Fruit fly (Drosophila melanogaster) whole organism, embryonic: ENCODE measurements around the gene Pcyt1.
A peak's percentile ranks its signal among the peaks of the same experiment; 100 is the strongest.

Source experiments
- Adf1 ChIP-seq: fragments of 200-800 bp; sonication (Bioruptor generic); IDR thresholded peaks from 2 replicates; pipeline ENCODE4 v1.3.6; 2022; ENCODE audit warnings: missing biosample characterization, missing genetic modification characterization
- Atf6 ChIP-seq: fragments of 200-800 bp; sonication (Bioruptor generic); IDR thresholded peaks from 2 replicates; pipeline ENCODE4 v1.3.6; 2022; ENCODE audit warnings: missing biosample characterization, missing genetic modification characterization
- Bgb ChIP-seq: fragments of 200-800 bp; sonication (Bioruptor generic); IDR thresholded peaks from 2 replicates; pipeline ENCODE4 v1.3.6; 2022; ENCODE audit warnings: missing biosample characterization, missing genetic modification characterization; ENCODE audit not compliant: partially characterized antibody
- Blimp-1 ChIP-seq: fragments of 200-800 bp; sonication (Bioruptor generic); optimal IDR thresholded peaks from 3 replicates; lab custom pipeline; 2018; ENCODE audit warnings: missing biosample characterization, missing genetic modification characterization, mild to moderate bottlenecking, moderate library complexity, missing genetic modification reagents
- CG10462 ChIP-seq: fragments of 200-800 bp; sonication (Bioruptor generic); optimal IDR thresholded peaks from 2 replicates; lab custom pipeline; 2016; ENCODE audit warnings: missing biosample characterization, missing genetic modification characterization
- CG11085 ChIP-seq: fragments of 200-800 bp; sonication (Bioruptor generic); IDR thresholded peaks from 2 replicates; pipeline ENCODE4 v1.3.6; 2022; ENCODE audit warnings: missing biosample characterization, missing genetic modification characterization
- CG11560 ChIP-seq: fragments of 200-800 bp; sonication (Bioruptor generic); IDR thresholded peaks from 3 replicates; pipeline ENCODE4 v1.3.6; 2022; ENCODE audit warnings: missing biosample characterization, missing genetic modification characterization
- CG13775 ChIP-seq: fragments of 200-800 bp; sonication (Bioruptor generic); optimal IDR thresholded peaks from 3 replicates; lab custom pipeline; 2017; ENCODE audit warnings: missing biosample characterization, mild to moderate bottlenecking, missing genetic modification characterization
- CG15073 ChIP-seq: fragments of 200-800 bp; sonication (Bioruptor generic); optimal IDR thresholded peaks from 2 replicates; lab custom pipeline; 2016; ENCODE audit warnings: missing biosample characterization, missing genetic modification characterization
- CG15514 ChIP-seq: fragments of 200-800 bp; sonication (Bioruptor generic); optimal IDR thresholded peaks from 3 replicates; lab custom pipeline; 2017; ENCODE audit warnings: missing biosample characterization, missing genetic modification characterization, mild to moderate bottlenecking, moderate library complexity, missing genetic modification reagents
- CG17385 ChIP-seq: fragments of 200-800 bp; sonication (Bioruptor generic); optimal IDR thresholded peaks from 3 replicates; lab custom pipeline; 2018; ENCODE audit warnings: missing biosample characterization, mild to moderate bottlenecking, missing genetic modification characterization
- CG18476 ChIP-seq: fragments of 200-800 bp; sonication (Bioruptor generic); optimal IDR thresholded peaks from 2 replicates; lab custom pipeline; 2016; ENCODE audit warnings: missing biosample characterization, mild to moderate bottlenecking, missing genetic modification characterization
- CG18619 ChIP-seq: fragments of 200-800 bp; sonication (Bioruptor generic); optimal IDR thresholded peaks from 3 replicates; lab custom pipeline; 2017; ENCODE audit warnings: missing biosample characterization, mild to moderate bottlenecking, missing genetic modification characterization
- CG2129 ChIP-seq: fragments of 200-800 bp; sonication (Bioruptor generic); IDR thresholded peaks from 2 replicates; pipeline ENCODE4 v1.3.6; 2022; ENCODE audit warnings: missing biosample characterization, missing genetic modification characterization; ENCODE audit not compliant: partially characterized antibody
- CG2889 ChIP-seq: fragments of 200-800 bp; sonication (Bioruptor generic); IDR thresholded peaks from 3 replicates; pipeline ENCODE4 v1.3.6; 2022; ENCODE audit warnings: missing biosample characterization, missing genetic modification characterization
- CG3838 ChIP-seq: fragments of 200-800 bp; sonication (Bioruptor generic); optimal IDR thresholded peaks from 3 replicates; lab custom pipeline; 2016; ENCODE audit warnings: missing biosample characterization, missing genetic modification characterization
- CG4282 ChIP-seq: fragments of 200-800 bp; sonication (Bioruptor generic); optimal IDR thresholded peaks from 2 replicates; lab custom pipeline; 2016; ENCODE audit warnings: missing biosample characterization, missing genetic modification characterization
- CG5180 ChIP-seq: fragments of 200-800 bp; sonication (Bioruptor generic); optimal IDR thresholded peaks from 3 replicates; lab custom pipeline; 2017; ENCODE audit warnings: missing biosample characterization, missing genetic modification characterization, mild to moderate bottlenecking, moderate library complexity, missing genetic modification reagents
- CG6813 ChIP-seq: fragments of 200-800 bp; sonication (Bioruptor generic); optimal IDR thresholded peaks from 2 replicates; lab custom pipeline; 2017; ENCODE audit warnings: missing biosample characterization, missing genetic modification characterization, mild to moderate bottlenecking, moderate library complexity, missing genetic modification reagents
- CG8359 ChIP-seq: fragments of 200-800 bp; sonication (Bioruptor generic); optimal IDR thresholded peaks from 2 replicates; lab custom pipeline; 2017; ENCODE audit warnings: missing biosample characterization, mild to moderate bottlenecking, missing genetic modification characterization, borderline replicate concordance
- CG8478 ChIP-seq: fragments of >200 bp; optimal IDR thresholded peaks from 2 replicates; lab custom pipeline; 2018
- CG9437 ChIP-seq: fragments of 200-800 bp; sonication (Bioruptor generic); optimal IDR thresholded peaks from 2 replicates; lab custom pipeline; 2018; ENCODE audit warnings: missing biosample characterization, mild to moderate bottlenecking, missing genetic modification characterization
- Dip3 ChIP-seq: fragments of 200-800 bp; sonication (Bioruptor generic); optimal IDR thresholded peaks from 3 replicates; lab custom pipeline; 2016; ENCODE audit warnings: missing biosample characterization, missing genetic modification characterization
- Fer1 ChIP-seq: fragments of 200-800 bp; sonication (Bioruptor generic); optimal IDR thresholded peaks from 2 replicates; lab custom pipeline; 2017; ENCODE audit warnings: missing biosample characterization, mild to moderate bottlenecking, missing genetic modification characterization
- Gsc ChIP-seq: fragments of 200-800 bp; sonication (Bioruptor generic); IDR thresholded peaks from 2 replicates; pipeline ENCODE4 v1.3.6; 2022; ENCODE audit warnings: missing biosample characterization, missing genetic modification characterization
- HLH3B ChIP-seq: fragments of 200-800 bp; sonication (Bioruptor generic); IDR thresholded peaks from 2 replicates; pipeline ENCODE4 v1.3.6; 2022; ENCODE audit warnings: missing biosample characterization, missing genetic modification characterization
- Hey ChIP-seq: fragments of 200-800 bp; sonication (Bioruptor generic); optimal IDR thresholded peaks from 3 replicates; lab custom pipeline; 2018; ENCODE audit warnings: missing biosample characterization, mild to moderate bottlenecking, missing genetic modification characterization
- Opbp ChIP-seq: fragments of 200-800 bp; sonication (Bioruptor generic); IDR thresholded peaks from 3 replicates; pipeline ENCODE4 v1.3.6; 2022; ENCODE audit warnings: missing biosample characterization, missing genetic modification characterization; ENCODE audit not compliant: partially characterized antibody
- Optix ChIP-seq: fragments of 200-800 bp; sonication (Bioruptor generic); IDR thresholded peaks from 3 replicates; pipeline ENCODE4 v1.3.6; 2022; ENCODE audit warnings: missing biosample characterization, missing genetic modification characterization
- Pdp1 ChIP-seq, 2 experiments: fragments of 200-800 bp; sonication (Bioruptor generic); optimal IDR thresholded peaks; 3 replicates each; lab custom pipeline; 2016; ENCODE audit warnings: missing biosample characterization in 2 of 2, missing genetic modification characterization in 2 of 2, mild to moderate bottlenecking in 1 of 2, moderate library complexity in 1 of 2
- Usf ChIP-seq: fragments of 200-800 bp; sonication (Bioruptor generic); optimal IDR thresholded peaks from 2 replicates; lab custom pipeline; 2017; ENCODE audit warnings: missing genotype, missing biosample characterization, missing genetic modification characterization
- btn ChIP-seq: fragments of 200-800 bp; sonication (Bioruptor generic); optimal IDR thresholded peaks from 2 replicates; lab custom pipeline; 2016; ENCODE audit warnings: missing biosample characterization, missing genetic modification characterization
- croc ChIP-seq: fragments of 200-800 bp; sonication (Bioruptor generic); conservative IDR thresholded peaks from 3 replicates; pipeline ENCODE4 v1.3.6; 2022; ENCODE audit warnings: missing biosample characterization, missing genetic modification characterization
- eve ChIP-seq, 2 experiments: fragments of >200 bp; optimal IDR thresholded peaks; 2 replicates each; lab custom pipeline; 2017; ENCODE audit warnings: missing biosample characterization in 2 of 2, missing genetic modification characterization in 2 of 2
- ewg ChIP-seq: fragments of 200-800 bp; sonication (Bioruptor generic); optimal IDR thresholded peaks from 3 replicates; lab custom pipeline; 2017; ENCODE audit warnings: mild to moderate bottlenecking, missing biosample characterization, missing genetic modification reagents, missing genetic modification characterization
- ftz-f1 ChIP-seq: fragments of 200-800 bp; sonication (Bioruptor generic); optimal IDR thresholded peaks from 2 replicates; lab custom pipeline; 2016; ENCODE audit warnings: missing biosample characterization, missing genetic modification characterization
- h ChIP-seq: fragments of >200 bp; optimal IDR thresholded peaks from 2 replicates; lab custom pipeline; 2017
- hbn ChIP-seq: fragments of 200-800 bp; sonication (Bioruptor generic); IDR thresholded peaks from 2 replicates; pipeline ENCODE4 v1.3.6; 2022; ENCODE audit warnings: missing biosample characterization, missing genetic modification characterization; ENCODE audit not compliant: partially characterized antibody
- ind ChIP-seq: fragments of 200-800 bp; sonication (Bioruptor generic); optimal IDR thresholded peaks from 3 replicates; lab custom pipeline; 2016; ENCODE audit warnings: missing biosample characterization, missing genetic modification characterization
- inv ChIP-seq: fragments of 200-800 bp; sonication (Bioruptor generic); IDR thresholded peaks from 2 replicates; pipeline ENCODE4 v1.3.6; 2022; ENCODE audit warnings: missing biosample characterization, missing genetic modification characterization; ENCODE audit not compliant: partially characterized antibody
- kay ChIP-seq: fragments of 200-800 bp; sonication (Bioruptor generic); optimal IDR thresholded peaks from 2 replicates; lab custom pipeline; 2016; ENCODE audit warnings: missing biosample characterization, missing genetic modification characterization
- mirr ChIP-seq: fragments of 200-800 bp; sonication (Bioruptor generic); optimal IDR thresholded peaks from 3 replicates; lab custom pipeline; 2018; ENCODE audit warnings: missing biosample characterization, mild to moderate bottlenecking, missing genetic modification characterization
- sqz ChIP-seq: fragments of 200-800 bp; sonication (Bioruptor generic); optimal IDR thresholded peaks from 3 replicates; lab custom pipeline; 2018; ENCODE audit warnings: missing biosample characterization, mild to moderate bottlenecking, missing genetic modification characterization
- stc ChIP-seq: fragments of 200-800 bp; sonication (Bioruptor generic); IDR thresholded peaks from 2 replicates; pipeline ENCODE4 v1.3.6; 2022; ENCODE audit warnings: missing biosample characterization, missing genetic modification characterization
- sug ChIP-seq: fragments of 200-800 bp; optimal IDR thresholded peaks from 2 replicates; lab custom pipeline; 2019; ENCODE audit warnings: missing biosample characterization, mild to moderate bottlenecking, missing genetic modification characterization, moderate library complexity
- tna ChIP-seq: fragments of 200-800 bp; sonication (Bioruptor generic); IDR thresholded peaks from 2 replicates; pipeline ENCODE4 v1.3.6; 2022; ENCODE audit warnings: missing biosample characterization, missing genetic modification characterization; ENCODE audit not compliant: partially characterized antibody
- usp ChIP-seq: fragments of >200 bp; optimal IDR thresholded peaks from 2 replicates; lab custom pipeline; 2017; ENCODE audit warnings: missing biosample characterization, missing genetic modification characterization
- z ChIP-seq: fragments of 200-800 bp; sonication (Bioruptor generic); IDR thresholded peaks from 3 replicates; pipeline ENCODE4 v1.3.6; 2022; ENCODE audit warnings: missing biosample characterization, missing genetic modification characterization

Gene Pcyt1

DNA sequence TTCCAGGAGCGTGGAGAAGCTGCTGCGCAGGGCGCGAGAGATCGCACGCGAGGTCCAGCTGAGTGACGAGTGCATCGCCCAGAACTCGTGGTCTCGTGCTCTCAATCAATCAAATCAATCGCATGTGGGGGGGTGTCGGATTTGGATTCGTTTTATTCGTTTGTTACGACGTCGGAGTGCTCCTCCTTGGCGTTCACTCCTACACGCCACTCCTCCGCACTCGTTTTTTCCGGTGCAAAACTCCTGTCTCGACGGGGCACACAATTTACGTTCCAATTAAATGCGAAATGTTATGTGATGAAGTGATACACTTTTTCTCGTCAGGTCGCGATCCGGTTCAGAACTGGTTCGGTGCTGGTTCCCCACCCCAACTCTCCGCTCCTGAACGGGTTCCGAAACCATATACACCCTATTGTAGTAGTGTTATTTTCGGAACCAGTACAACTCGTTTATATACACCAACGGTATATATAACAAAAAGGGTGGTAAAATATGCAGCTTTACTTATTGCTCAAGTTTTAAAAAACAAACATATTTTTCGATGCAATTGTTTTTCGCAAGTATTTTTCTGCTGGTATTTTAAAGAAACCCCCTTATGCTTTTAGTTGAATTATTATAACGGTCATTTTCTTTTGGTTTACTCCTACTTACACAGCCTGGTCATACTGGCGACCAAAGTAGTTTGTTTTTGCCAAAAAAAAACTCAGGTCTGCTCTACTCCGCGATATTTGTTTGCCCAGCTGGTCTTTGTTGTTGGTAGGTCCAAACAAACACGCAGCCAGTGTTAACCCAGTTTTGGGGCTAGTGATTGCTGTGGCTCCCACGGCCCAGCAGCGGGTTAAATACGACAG lies 9.2 kb upstream of the Pcyt1 start, which contains the start of the genes CG12091 and pns (continued):
- 0 out of 2 replicates have a peak, but pooled peaks have one; percentile 62 for TF ChIP-seq Atf6 (GFP tag; lab: Robert Waterston, UW)
- TF ChIP-seq CG8359 = no peak
- peak; percentile 61 for TF ChIP-seq CG4282
- TF ChIP-seq CG11560 (tag; lab: Robert Waterston, UW) = 0 out of 3 replicates have a peak, but pooled peaks have one; percentile 10
- TF ChIP-seq ftz-f1 (GFP tag; lab: Kevin White, UChicago) = peak; percentile 11
- peak; percentile 72 for TF ChIP-seq ind (GFP tag; lab: Kevin White, UChicago)
- TF ChIP-seq btn (GFP tag; lab: Kevin White, UChicago) = peak; percentile 28
- peak; percentile 60 for TF ChIP-seq Fer1 (GFP tag; lab: Kevin White, UChicago)
- peak; percentile 44 for TF ChIP-seq Bgb (GFP tag; lab: Robert Waterston, UW)
- TF ChIP-seq h (lab: Kevin White, UChicago) = no peak
- no peak for TF ChIP-seq mirr (GFP tag; lab: Kevin White, UChicago)
- TF ChIP-seq CG8478 = no peak
- TF ChIP-seq CG2129 (GFP tag; lab: Robert Waterston, UW) = no peak
- TF ChIP-seq CG10462 (GFP tag; lab: Kevin White, UChicago) = peak; percentile 70
- no peak for TF ChIP-seq Optix (GFP tag; lab: Robert Waterston, UW)
- no peak for TF ChIP-seq eve (GFP tag; optimal IDR thresholded peaks at IDR 0.05; lab: Kevin White, UChicago)
- TF ChIP-seq Hey = no peak
- TF ChIP-seq croc = peak; percentile 32; the same call in 1 of the 3 replicates
- peak; percentile 44 for TF ChIP-seq CG18619
- TF ChIP-seq Opbp (GFP tag; lab: Robert Waterston, UW) = peak; percentile 67; the same call in 2 of the 3 replicates
- TF ChIP-seq inv (GFP tag; lab: Robert Waterston, UW) = peak; percentile 73; the same call in 1 of the 2 replicates
- peak; percentile 66 for TF ChIP-seq Dip3 (GFP tag; lab: Kevin White, UChicago)
- TF ChIP-seq Usf (GFP tag; lab: Kevin White, UChicago) = peak; percentile 15
- TF ChIP-seq CG15073 (GFP tag; lab: Kevin White, UChicago) = no peak
- TF ChIP-seq CG6813 (GFP tag; lab: Kevin White, UChicago) = peak; percentile 31
- TF ChIP-seq CG17385 (GFP tag; lab: Kevin White, UChicago) = peak; percentile 51
- peak; percentile 53 for TF ChIP-seq ewg (GFP tag; lab: Kevin White, UChicago)
- TF ChIP-seq CG9437 (GFP tag; lab: Kevin White, UChicago) = peak; percentile 52
- no peak for TF ChIP-seq usp (GFP tag; lab: Kevin White, UChicago)
- TF ChIP-seq Blimp-1 = peak; percentile 65
- no peak for TF ChIP-seq tna (GFP tag; lab: Robert Waterston, UW)
- peak; percentile 41 for TF ChIP-seq CG5180 (GFP tag; lab: Kevin White, UChicago)
- TF ChIP-seq Gsc (GFP tag; lab: Robert Waterston, UW) = no peak
- TF ChIP-seq sqz (GFP tag; lab: Kevin White, UChicago) = peak; percentile 89
- peak; percentile 48 for TF ChIP-seq CG3838 (GFP tag; lab: Kevin White, UChicago)
- peak; percentile 57 for TF ChIP-seq kay (GFP tag; lab: Kevin White, UChicago)
- peak; percentile 27 for TF ChIP-seq CG18476 (GFP tag; lab: Kevin White, UChicago)
- TF ChIP-seq Pdp1 (GFP tag; optimal IDR thresholded peaks at IDR 0.05; lab: Kevin White, UChicago) = peak; percentile 74 to 91
- peak; percentile 38; the same call in 1 of the 2 replicates for TF ChIP-seq CG11085 (GFP tag; lab: Robert Waterston, UW)
- TF ChIP-seq CG13775 = peak; percentile 73
- no peak for TF ChIP-seq z (GFP tag; lab: Robert Waterston, UW)
- peak; percentile 33; the same call in 1 of the 2 replicates for TF ChIP-seq Adf1 (GFP tag; lab: Robert Waterston, UW)
- peak; percentile 100 for TF ChIP-seq CG15514 (GFP tag; lab: Kevin White, UChicago)
- peak; percentile 69 for TF ChIP-seq sug
- 0 out of 2 replicates have a peak, but pooled peaks have one; percentile 43 for TF ChIP-seq stc (GFP tag; lab: Robert Waterston, UW)
- no peak for TF ChIP-seq hbn
- TF ChIP-seq CG2889 = peak; percentile 60; the same call in 2 of the 3 replicates
- TF ChIP-seq HLH3B (GFP tag; lab: Robert Waterston, UW) = 0 out of 2 replicates have a peak, but pooled peaks have one; percentile 15
